Fruit fly (Drosophila melanogaster): ENCODE measurements around the gene Gal.

Gal gene

dm6 chr2L:5986094-5986493 is 20.5 kb downstream of the Gal start, which contains the start of gene ifc (continued):
- peak; percentile 39 for TF ChIP-seq CG12744 (GFP tag; optimal IDR thresholded peaks at IDR 0.05)
- TF ChIP-seq run (tag; optimal IDR thresholded peaks at IDR 0.05), result peak; percentile 22
- peak; percentile 87 for TF ChIP-seq bcd (GFP tag; optimal IDR thresholded peaks at IDR 0.05)
- peak; percentile 84 for TF ChIP-seq CG33213 (GFP tag; optimal IDR thresholded peaks at IDR 0.05)
- TF ChIP-seq CG8089 (GFP tag; optimal IDR thresholded peaks at IDR 0.05), result peak; percentile 53
- TF ChIP-seq Med (GFP tag), result peak; percentile 94
- no peak for TF ChIP-seq bowl (GFP tag; IDR thresholded peaks at IDR 0.05)
- TF ChIP-seq Aef1 (GFP tag; IDR thresholded peaks at IDR 0.05), result no peak
- peak in 1 of 2 experiments; percentile 44 for TF ChIP-seq insv (GFP tag; optimal IDR thresholded peaks at IDR 0.05)
- peak; percentile 20 for TF ChIP-seq CG10209 (GFP tag; optimal IDR thresholded peaks at IDR 0.05)
- TF ChIP-seq wek (GFP tag; optimal IDR thresholded peaks at IDR 0.05), result peak; percentile 30
- peak; percentile 69 for TF ChIP-seq Dad (GFP tag; optimal IDR thresholded peaks at IDR 0.05)
- TF ChIP-seq CG10654 (GFP tag; optimal IDR thresholded peaks at IDR 0.05), result peak; percentile 42
- peak; percentile 55 for TF ChIP-seq Hsf (GFP tag; optimal IDR thresholded peaks at IDR 0.05)
- peak in 1 of 2 experiments; percentile 55 for TF ChIP-seq crp (GFP tag; optimal IDR thresholded peaks at IDR 0.05)
- TF ChIP-seq Antp (GFP tag; optimal IDR thresholded peaks at IDR 0.05), result peak; percentile 57
- no peak for TF ChIP-seq stc (GFP tag; IDR thresholded peaks at IDR 0.05)
- TF ChIP-seq caup (GFP tag; optimal IDR thresholded peaks at IDR 0.05; ENCODE audit: severe bottlenecking), result peak; percentile 17
- peak; percentile 15 for TF ChIP-seq gsb-n (tag; optimal IDR thresholded peaks at IDR 0.05)
- TF ChIP-seq CG2129 (GFP tag; IDR thresholded peaks at IDR 0.05; ENCODE audit: partially characterized antibody), result no peak
- TF ChIP-seq tio (GFP tag; optimal IDR thresholded peaks at IDR 0.05), result no peak
- peak; percentile 81 for TF ChIP-seq CG14710 (tag; optimal IDR thresholded peaks at IDR 0.05)
- peak; percentile 41 for TF ChIP-seq pnt (GFP tag; optimal IDR thresholded peaks at IDR 0.05)
- no peak for TF ChIP-seq CG1832 (GFP tag; optimal IDR thresholded peaks at IDR 0.05)
- TF ChIP-seq CG5180 (GFP tag; optimal IDR thresholded peaks at IDR 0.05), result no peak
- TF ChIP-seq HLH3B (GFP tag; IDR thresholded peaks at IDR 0.05), result no peak
- TF ChIP-seq CG7839 (tag; optimal IDR thresholded peaks at IDR 0.05), result peak; percentile 58
- peak; percentile 7 for TF ChIP-seq CG11723 (GFP tag; optimal IDR thresholded peaks at IDR 0.05)
- no peak for TF ChIP-seq fd64A (GFP tag; optimal IDR thresholded peaks at IDR 0.05)
- TF ChIP-seq Usf (GFP tag; optimal IDR thresholded peaks at IDR 0.05), result no peak
- peak; percentile 49 for TF ChIP-seq p53 (GFP tag; optimal IDR thresholded peaks at IDR 0.05)
- no peak for TF ChIP-seq br (optimal IDR thresholded peaks at IDR 0.05)
- TF ChIP-seq CG2889 (GFP tag; IDR thresholded peaks at IDR 0.05), result no peak
- TF ChIP-seq Dp (GFP tag; optimal IDR thresholded peaks at IDR 0.05), result peak; percentile 63
- TF ChIP-seq CG1529 (GFP tag; optimal IDR thresholded peaks at IDR 0.05), result no peak
- TF ChIP-seq HHEX (GFP tag; optimal IDR thresholded peaks at IDR 0.05), result peak; percentile 31
- TF ChIP-seq Atf3 (GFP tag; optimal IDR thresholded peaks at IDR 0.05), result peak; percentile 5
- TF ChIP-seq aop (GFP tag; IDR thresholded peaks at IDR 0.05), result no peak
- no peak for TF ChIP-seq jing (GFP tag; optimal IDR thresholded peaks at IDR 0.05)
- peak; percentile 95 for TF ChIP-seq CG17802 (tag; optimal IDR thresholded peaks at IDR 0.05)
- peak; percentile 32 for TF ChIP-seq CG9609 (GFP tag; optimal IDR thresholded peaks at IDR 0.05)
- no peak for TF ChIP-seq fd102C (GFP tag; optimal IDR thresholded peaks at IDR 0.05)
- TF ChIP-seq her (GFP tag; optimal IDR thresholded peaks at IDR 0.05), result peak; percentile 71
- peak; percentile 86 for TF ChIP-seq trem (tag; optimal IDR thresholded peaks at IDR 0.05)
- TF ChIP-seq crol (GFP tag; IDR thresholded peaks at IDR 0.05), result no peak
- no peak for TF ChIP-seq CG6683 (GFP tag; optimal IDR thresholded peaks at IDR 0.05)
- TF ChIP-seq sens (GFP tag), result peak; percentile 90
- TF ChIP-seq gfzf (GFP tag; optimal IDR thresholded peaks at IDR 0.05), result peak; percentile 61
- TF ChIP-seq emc (GFP tag; optimal IDR thresholded peaks at IDR 0.05), result no peak
- TF ChIP-seq HmgZ (tag; optimal IDR thresholded peaks at IDR 0.05), result peak; percentile 82
- TF ChIP-seq CG18764 (GFP tag; optimal IDR thresholded peaks at IDR 0.05), result peak; percentile 40
- no peak for TF ChIP-seq tgo (GFP tag; IDR thresholded peaks at IDR 0.05)

All from whole organism, embryonic.